Worm (Caenorhabditis elegans): Measurements from ENCODE around the gene F08B12.4.
A peak's percentile ranks its signal among the peaks of the same experiment; 100 is the strongest.

F08B12.4 gene

DNA sequence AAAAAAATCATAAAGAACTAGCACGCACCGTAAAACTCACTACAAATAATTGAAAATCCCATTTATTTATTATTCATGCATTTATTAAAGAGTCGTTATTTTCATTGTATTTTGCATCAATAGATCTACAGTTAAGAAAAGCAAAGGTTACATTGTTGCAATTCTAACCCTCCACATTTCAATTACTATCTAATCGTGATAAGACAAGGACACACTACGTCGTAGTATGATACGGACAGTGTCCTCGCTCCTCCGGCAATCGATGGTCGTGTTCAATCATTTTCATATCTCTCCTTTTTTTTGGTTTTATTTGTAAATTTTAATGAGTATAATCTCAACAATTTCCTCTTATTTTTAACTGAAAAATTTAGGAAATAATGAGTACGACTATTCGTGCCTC is 14.6 kb downstream of the F08B12.4 start, which contains the start of gene prx-12:
Gene prx-12, plus strand, starts transcription at position 371 of the 400 bp plus-strand sequence.
- TF ChIP-seq elt-2 (tag; optimal IDR thresholded peaks at IDR 0.05) (peak; percentile 52), ceh-34 (tag; optimal IDR thresholded peaks at IDR 0.05) (no peak), ztf-16 (tag; optimal IDR thresholded peaks at IDR 0.05) (no peak)

DNA sequence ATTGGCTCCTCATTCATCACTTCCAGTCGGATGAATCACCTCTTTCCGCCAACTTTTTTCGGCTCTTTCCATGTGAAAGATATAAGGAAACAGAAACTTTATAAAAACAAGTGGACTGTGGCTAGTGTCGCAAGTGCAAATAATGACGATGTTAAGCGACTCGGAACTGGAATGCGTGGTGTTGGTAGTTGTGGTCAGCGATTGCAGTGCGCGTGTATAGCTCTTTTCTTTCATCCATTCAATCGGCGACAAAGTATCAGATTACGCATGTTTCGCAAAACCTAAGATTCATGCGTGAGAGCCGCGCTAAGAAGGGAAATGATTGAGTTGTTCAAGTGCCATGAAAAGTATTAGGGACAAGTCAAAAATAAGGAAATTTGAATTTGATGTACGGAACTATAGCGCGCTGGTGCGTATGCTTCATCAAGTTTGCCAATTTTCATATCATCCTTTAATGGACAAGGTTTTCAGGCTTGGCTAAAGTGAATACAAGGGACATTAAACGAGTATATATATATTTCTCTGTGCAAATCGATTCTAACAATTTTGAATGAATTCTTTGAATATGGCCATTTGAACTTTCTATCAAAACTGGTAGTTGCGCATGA is 19.7 kb downstream of the F08B12.4 start:
- TF ChIP-seq ceh-19 (GFP tag; optimal IDR thresholded peaks at IDR 0.05), result peak; percentile 21
- TF ChIP-seq tbx-2 (tag; optimal IDR thresholded peaks at IDR 0.05), result no peak
- no peak for TF ChIP-seq ahr-1 (tag; optimal IDR thresholded peaks at IDR 0.05)
- TF ChIP-seq ceh-2 (tag; optimal IDR thresholded peaks at IDR 0.05), result no peak
- no peak for TF ChIP-seq ceh-24 (tag; optimal IDR thresholded peaks at IDR 0.05)
- TF ChIP-seq ceh-34 (tag; optimal IDR thresholded peaks at IDR 0.05), result peak; percentile 88
- no peak for TF ChIP-seq ceh-45 (GFP tag; IDR thresholded peaks at IDR 0.05)
- peak; percentile 45 for TF ChIP-seq unc-42 (tag; optimal IDR thresholded peaks at IDR 0.05)

DNA sequence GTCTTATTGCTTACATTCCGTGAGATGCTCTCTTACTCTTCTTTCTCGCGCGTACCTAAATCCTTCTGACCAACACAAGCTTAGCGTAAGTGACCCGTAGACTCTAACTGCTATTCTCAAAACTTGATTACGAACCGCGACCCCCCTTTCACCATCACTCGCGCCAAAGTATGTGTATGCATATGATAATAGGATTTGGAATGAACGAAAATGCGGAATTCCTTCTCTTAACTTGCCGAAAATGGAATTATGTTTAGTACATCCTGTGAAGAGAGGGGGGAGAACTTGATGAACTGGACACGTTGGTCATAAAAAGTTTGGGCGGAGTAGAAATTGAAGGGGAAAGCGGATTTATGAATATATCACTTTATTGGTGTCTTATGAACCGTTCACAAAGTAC is 20.6 kb downstream of the F08B12.4 start:
- TF ChIP-seq sox-2 (GFP tag; IDR thresholded peaks at IDR 0.05), result no peak
- peak; percentile 98 for TF ChIP-seq unc-42 (tag; optimal IDR thresholded peaks at IDR 0.05)
- peak; percentile 4 for TF ChIP-seq ceh-19 (GFP tag; optimal IDR thresholded peaks at IDR 0.05)

DNA sequence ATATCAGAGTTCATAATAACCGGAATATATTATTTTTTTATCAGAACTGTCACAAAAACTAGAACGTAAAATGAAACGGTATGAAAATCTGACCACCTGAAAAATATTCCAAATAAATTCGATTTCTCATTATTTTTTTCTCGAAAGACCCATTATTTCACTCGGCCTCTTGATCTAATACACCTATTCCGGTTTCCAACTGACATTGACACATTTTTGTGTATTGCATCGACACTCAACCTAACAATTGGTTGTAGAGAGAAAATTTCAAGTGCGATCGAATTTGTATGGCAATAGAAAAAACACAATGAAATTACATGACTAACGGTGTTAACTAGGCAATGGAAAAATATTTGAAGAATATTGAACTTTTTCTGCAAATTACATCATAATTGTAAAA is 21.6 kb downstream of the F08B12.4 start:
- TF ChIP-seq zip-5 (tag; optimal IDR thresholded peaks at IDR 0.05) (no peak), pha-2 (tag; optimal IDR thresholded peaks at IDR 0.05) (no peak), odd-2 (tag; optimal IDR thresholded peaks at IDR 0.05) (no peak), dmd-4 (tag; optimal IDR thresholded peaks at IDR 0.05; ENCODE audit: borderline replicate concordance) (no peak), C08G9.2 (tag; optimal IDR thresholded peaks at IDR 0.05) (no peak), npax-4 (tag; optimal IDR thresholded peaks at IDR 0.05) (no peak), gmeb-2 (tag; optimal IDR thresholded peaks at IDR 0.05) (no peak), eyg-1 (tag; optimal IDR thresholded peaks at IDR 0.05) (no peak), sox-4 (tag; optimal IDR thresholded peaks at IDR 0.05) (no peak), fkh-10 (GFP tag; optimal IDR thresholded peaks at IDR 0.05) (no peak), unc-3 (GFP tag; conservative IDR thresholded peaks at IDR 0.05) (no peak), unc-3 (tag; optimal IDR thresholded peaks at IDR 0.05) (no peak), ceh-34 (tag; optimal IDR thresholded peaks at IDR 0.05) (no peak), F13H6.1 (tag; optimal IDR thresholded peaks at IDR 0.05) (no peak), pag-3 (tag; optimal IDR thresholded peaks at IDR 0.05; ENCODE audit: borderline replicate concordance) (no peak), K09A11.1 (tag; optimal IDR thresholded peaks at IDR 0.05; ENCODE audit: insufficient read depth) (no peak), syd-9 (tag; optimal IDR thresholded peaks at IDR 0.05) (no peak), lin-11 (tag; optimal IDR thresholded peaks at IDR 0.05) (no peak), C38D4.7 (GFP tag; optimal IDR thresholded peaks at IDR 0.05) (no peak), fax-1 (tag; optimal IDR thresholded peaks at IDR 0.05) (no peak), ceh-6 (GFP tag; optimal IDR thresholded peaks at IDR 0.05) (no peak)

DNA sequence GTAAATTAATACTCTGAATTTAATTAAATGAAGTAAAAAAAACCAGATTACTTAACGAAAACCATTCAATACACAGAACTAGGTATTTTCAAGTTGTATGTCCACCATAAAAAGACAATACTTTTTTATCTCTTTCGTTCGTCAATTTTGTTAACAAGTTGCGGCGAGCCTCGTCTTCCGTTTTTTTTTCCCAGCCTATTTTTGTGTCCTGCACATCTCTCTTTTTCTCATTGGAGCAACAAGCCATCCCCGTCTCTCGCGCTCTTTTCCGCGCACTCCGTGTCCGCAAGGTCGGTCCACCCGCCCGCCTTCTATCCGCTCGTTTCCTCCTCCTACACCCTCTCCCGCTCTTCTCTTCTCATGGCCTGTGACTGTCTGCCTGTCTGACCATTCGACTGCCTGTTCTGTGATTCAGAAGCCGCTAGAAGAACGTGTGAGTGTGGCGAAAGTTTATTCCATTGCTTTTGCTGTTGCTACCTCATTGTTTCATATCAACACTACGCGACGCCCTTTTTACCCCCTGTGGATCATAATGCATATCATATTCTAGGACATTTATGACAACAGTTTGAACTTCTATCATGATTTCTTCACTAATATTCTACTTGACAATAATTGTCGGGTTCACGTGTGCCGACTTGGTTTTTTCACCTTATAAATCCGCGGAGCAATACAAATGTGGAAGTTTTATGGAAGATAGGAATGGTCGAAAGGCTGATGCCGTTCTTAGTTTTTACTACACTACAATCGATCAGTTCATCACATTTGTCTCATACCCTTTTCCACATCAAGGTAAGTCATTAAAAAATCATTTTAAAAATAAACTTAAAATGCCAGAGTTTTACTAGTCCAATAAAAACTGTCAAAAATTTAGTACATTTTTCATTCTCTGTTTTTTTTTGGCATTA is 22.7 kb downstream of the F08B12.4 start, which contains the start of the genes F08B12.11 and prmn-1:
Gene F08B12.11, plus strand, starts transcription at position 521 of the 908 bp plus-strand sequence.
Gene prmn-1, plus strand, starts transcription at position 551 of the 908 bp plus-strand sequence.
- TF ChIP-seq sdc-2 (tag; optimal IDR thresholded peaks at IDR 0.05) (peak; percentile 62), ets-4 (tag; optimal IDR thresholded peaks at IDR 0.05) (no peak), pha-4 (tag; optimal IDR thresholded peaks at IDR 0.05) (no peak), hlh-15 (tag; optimal IDR thresholded peaks at IDR 0.05) (no peak), hlh-30 (tag; optimal IDR thresholded peaks at IDR 0.05; ENCODE audit: insufficient read depth) (no peak), ceh-34 (tag; optimal IDR thresholded peaks at IDR 0.05) (peak; percentile 63), Y22D7AL.16 (tag; optimal IDR thresholded peaks at IDR 0.05) (no peak), sox-4 (tag; optimal IDR thresholded peaks at IDR 0.05) (no peak), sox-2 (GFP tag; IDR thresholded peaks at IDR 0.05) (no peak), elt-2 (tag; optimal IDR thresholded peaks at IDR 0.05) (peak; percentile 0), ztf-16 (tag; optimal IDR thresholded peaks at IDR 0.05) (no peak), ttx-3 (tag; optimal IDR thresholded peaks at IDR 0.05) (no peak), ama-1 (optimal IDR thresholded peaks at IDR 0.05) (no peak), ceh-24 (tag; optimal IDR thresholded peaks at IDR 0.05) (no peak), eyg-1 (tag; optimal IDR thresholded peaks at IDR 0.05) (no peak), unc-3 (GFP tag; conservative IDR thresholded peaks at IDR 0.05) (no peak), unc-3 (tag; optimal IDR thresholded peaks at IDR 0.05) (no peak), ceh-48 (tag; optimal IDR thresholded peaks at IDR 0.05) (no peak), K09A11.1 (tag; optimal IDR thresholded peaks at IDR 0.05; ENCODE audit: insufficient read depth) (no peak), tbx-2 (tag; optimal IDR thresholded peaks at IDR 0.05) (peak; percentile 26), zip-5 (tag; optimal IDR thresholded peaks at IDR 0.05) (no peak), lim-6 (tag; optimal IDR thresholded peaks at IDR 0.05) (no peak)

Measured in whole organism, late embryonic.